Worm (Caenorhabditis elegans): Measurements from ENCODE around the gene srg-22.

srg-22 gene

DNA sequence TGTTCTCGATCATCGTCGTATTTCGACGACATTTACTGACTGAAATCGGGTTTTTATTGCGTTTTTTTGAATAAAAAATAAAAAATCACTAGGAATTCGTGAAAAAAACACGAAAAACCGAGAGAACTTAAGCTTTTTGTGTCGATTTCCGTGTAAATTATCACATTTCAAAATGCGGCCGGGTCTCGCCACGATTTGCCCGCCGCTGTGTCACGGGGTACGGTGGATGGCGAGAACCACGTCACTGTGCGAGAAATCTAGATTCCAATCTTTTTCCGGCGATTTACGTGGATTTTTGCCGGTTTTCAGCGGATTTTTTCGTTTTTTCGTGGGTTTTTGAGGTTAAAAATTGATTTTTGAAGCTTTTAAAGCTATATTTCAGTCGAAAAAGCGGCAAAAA lies 16.3 kb downstream of the srg-22 start, which contains the start of gene Y25C1A.8 (continued):
- TF ChIP-seq ceh-82 (tag; optimal IDR thresholded peaks at IDR 0.05) (no peak), ceh-62 (tag; optimal IDR thresholded peaks at IDR 0.05) (no peak), dpl-1 (GFP tag; optimal IDR thresholded peaks at IDR 0.05) (peak; percentile 84), lin-39 (tag; optimal IDR thresholded peaks at IDR 0.05) (no peak), mep-1 (tag; optimal IDR thresholded peaks at IDR 0.05) (peak; percentile 95), rbr-2 (tag; optimal IDR thresholded peaks at IDR 0.05) (peak; percentile 92), set-16 (GFP tag; IDR thresholded peaks at IDR 0.05) (peak; percentile 55; the same call in 1 of the 2 replicates), pha-4 (GFP tag; IDR thresholded peaks at IDR 0.05) (peak; percentile 91), pha-4 (tag; optimal IDR thresholded peaks at IDR 0.05) (no peak), Y5F2A.4 (GFP tag; optimal IDR thresholded peaks at IDR 0.05) (peak; percentile 71), zfp-2 (tag; optimal IDR thresholded peaks at IDR 0.05) (peak; percentile 47), nhr-102 (tag; optimal IDR thresholded peaks at IDR 0.05) (peak; percentile 94), nhr-41 (GFP tag; IDR thresholded peaks at IDR 0.05) (no peak), daf-19 (GFP tag; conservative IDR thresholded peaks at IDR 0.05) (no peak), lim-7 (GFP tag; IDR thresholded peaks at IDR 0.05) (0 out of 2 replicates have a peak, but pooled peaks have one; percentile 46)

DNA sequence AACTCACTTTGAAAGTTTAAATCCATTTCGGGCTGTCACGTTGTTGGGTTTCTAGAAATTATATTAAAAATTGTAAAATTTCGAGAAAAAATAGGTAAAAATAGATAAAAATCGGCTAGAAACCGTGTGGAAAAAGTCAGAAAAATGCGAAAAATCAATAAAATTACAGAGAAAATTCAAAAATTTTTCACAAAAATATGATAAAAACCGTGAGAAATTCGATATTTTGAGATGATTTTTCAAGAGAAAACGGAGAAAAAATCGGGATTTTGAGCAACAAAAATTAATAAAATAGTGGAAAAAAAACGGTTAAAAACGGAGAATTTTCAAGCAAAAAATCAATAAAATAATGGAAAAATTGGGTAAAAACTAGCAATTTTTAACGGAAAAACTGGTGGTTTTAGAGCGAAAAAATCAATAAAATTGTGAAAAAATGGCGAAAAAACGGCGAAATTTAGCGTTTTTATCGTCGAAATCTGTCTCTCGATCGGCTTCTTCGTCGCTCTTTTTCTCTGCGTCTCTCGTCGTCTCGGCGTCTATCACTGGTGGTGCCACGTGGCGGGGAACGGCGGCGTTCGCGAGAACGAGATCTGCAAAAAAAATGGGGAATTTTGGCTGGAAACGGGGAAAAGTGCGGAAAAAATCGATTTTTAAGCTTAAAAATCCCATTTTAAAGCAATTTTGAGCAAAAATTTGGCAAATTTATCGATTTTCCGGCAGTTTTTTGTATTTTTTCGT lies 22.1 kb downstream of the srg-22 start, which contains the start of gene Y25C1A.7:
Gene Y25C1A.7, minus strand, starts transcription at position 51 of the 738 bp plus-strand sequence.
- TF ChIP-seq mes-2 (tag; optimal IDR thresholded peaks at IDR 0.05; ENCODE audit: poor library complexity, severe bottlenecking), result peak; percentile 35
- no peak for TF ChIP-seq aha-1 (tag)
- TF ChIP-seq zfp-2 (tag; optimal IDR thresholded peaks at IDR 0.05), result no peak
- TF ChIP-seq daf-16 (GFP tag; optimal IDR thresholded peaks at IDR 0.05), result no peak
- no peak for TF ChIP-seq daf-16 (tag; optimal IDR thresholded peaks at IDR 0.05)
- no peak for TF ChIP-seq lsy-2 (tag; optimal IDR thresholded peaks at IDR 0.05)
- no peak for TF ChIP-seq ctbp-1 (GFP tag; IDR thresholded peaks at IDR 0.05)
- no peak for TF ChIP-seq hlh-30 (tag; optimal IDR thresholded peaks at IDR 0.05; ENCODE audit: insufficient read depth)
- no peak for TF ChIP-seq ceh-44 (GFP tag; IDR thresholded peaks at IDR 0.05)
- no peak for TF ChIP-seq F10B5.3 (tag; optimal IDR thresholded peaks at IDR 0.05)

DNA sequence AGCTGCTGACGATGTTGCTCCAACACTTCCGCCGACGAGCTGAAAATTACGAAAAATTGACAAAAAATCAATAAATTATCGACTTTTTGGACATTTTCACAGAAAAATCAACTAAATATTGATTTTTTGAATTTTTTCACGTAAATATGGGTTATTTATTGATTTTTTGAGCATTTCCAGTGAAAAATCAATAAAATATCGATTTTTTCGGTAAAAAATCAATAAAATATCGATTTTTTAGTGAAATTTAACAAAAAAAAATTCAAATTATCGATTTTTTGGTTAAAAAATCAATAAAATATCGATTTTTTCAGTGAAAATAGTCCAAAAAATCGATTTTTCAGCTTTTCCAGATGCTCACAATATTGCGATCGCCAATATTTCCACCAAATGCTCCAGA lies 23.1 kb downstream of the srg-22 start:
- peak; percentile 95 for TF ChIP-seq ceh-28 (tag; optimal IDR thresholded peaks at IDR 0.05)
- no peak for TF ChIP-seq Y75B8A.6 (GFP tag; IDR thresholded peaks at IDR 0.05)

DNA sequence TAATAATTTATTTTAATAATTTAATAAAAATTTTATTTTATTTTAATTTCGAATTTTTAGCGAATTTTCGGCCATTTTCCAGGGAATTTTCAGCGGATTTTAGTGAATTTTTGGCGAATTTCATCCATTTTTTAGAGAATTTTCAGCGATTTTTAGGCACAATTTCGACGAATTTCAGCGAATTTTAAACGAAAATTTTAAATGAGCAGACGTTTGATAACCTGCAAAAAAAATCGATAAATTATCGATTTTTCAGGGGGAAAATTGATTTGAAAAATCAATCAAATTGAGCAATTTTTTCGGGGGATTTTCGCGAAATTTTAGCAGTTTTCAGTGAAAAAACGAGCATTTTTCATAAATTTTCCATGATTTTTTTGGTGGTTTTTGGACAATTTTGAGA lies 24.6 kb downstream of the srg-22 start:
- TF ChIP-seq aha-1 (tag) (peak; percentile 61), ceh-28 (tag; optimal IDR thresholded peaks at IDR 0.05) (peak; percentile 55), F10B5.3 (tag; optimal IDR thresholded peaks at IDR 0.05) (no peak)

DNA sequence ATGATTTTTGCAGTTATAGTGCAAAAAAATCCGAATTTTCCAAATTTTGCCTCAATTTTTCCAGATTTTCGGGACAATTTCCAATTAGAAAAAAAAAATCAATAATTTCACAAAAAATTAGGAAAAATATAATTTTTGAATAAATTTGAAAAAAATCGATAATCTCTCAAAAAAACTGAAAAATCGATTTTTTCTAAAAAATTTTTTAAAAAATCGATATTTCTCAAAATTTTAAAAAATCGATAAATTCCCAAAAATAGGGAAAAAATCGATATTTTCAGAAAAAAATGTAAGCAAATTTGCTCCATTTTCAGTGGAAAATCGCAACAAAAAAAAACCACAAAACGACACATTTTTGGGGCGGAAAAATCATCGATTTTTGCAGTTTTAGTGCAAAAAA lies 25.4 kb downstream of the srg-22 start:
- TF ChIP-seq Y105C5A.15 (GFP tag; IDR thresholded peaks at IDR 0.05) (no peak), Y75B8A.6 (GFP tag; IDR thresholded peaks at IDR 0.05) (no peak), D1046.2 (GFP tag; IDR thresholded peaks at IDR 0.05) (no peak), mxl-2 (GFP tag; conservative IDR thresholded peaks at IDR 0.05) (no peak), zfp-2 (tag; optimal IDR thresholded peaks at IDR 0.05) (no peak), lin-39 (tag; optimal IDR thresholded peaks at IDR 0.05) (no peak), aha-1 (tag) (peak; percentile 86), Y5F2A.4 (GFP tag; optimal IDR thresholded peaks at IDR 0.05) (no peak), nhr-42 (GFP tag; IDR thresholded peaks at IDR 0.05) (no peak)

DNA sequence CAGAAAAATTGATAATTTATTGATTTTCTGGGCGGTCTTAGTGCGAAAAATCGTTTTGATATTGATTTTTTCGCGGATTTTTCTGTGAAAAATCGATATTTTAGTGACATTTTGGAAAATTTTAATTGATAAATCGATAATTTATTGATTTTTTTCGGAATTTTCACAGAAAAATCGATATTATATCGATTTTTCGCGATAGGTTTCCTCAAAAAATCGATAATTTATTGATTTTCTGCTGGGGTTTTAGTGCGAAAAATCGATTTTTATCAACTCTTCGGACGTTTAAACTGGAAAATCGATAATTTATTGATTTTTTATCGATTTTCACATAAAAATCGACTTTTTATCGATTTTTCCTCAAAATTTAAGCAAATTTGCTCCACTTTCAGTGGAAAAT lies 25.8 kb downstream of the srg-22 start:
- peak; percentile 96 for TF ChIP-seq ceh-28 (tag; optimal IDR thresholded peaks at IDR 0.05)
- TF ChIP-seq lin-13 (GFP tag; optimal IDR thresholded peaks at IDR 0.05), result no peak
